Fruit fly (Drosophila melanogaster): ENCODE results near the gene CG14325.

The CG14325 gene

DNA sequence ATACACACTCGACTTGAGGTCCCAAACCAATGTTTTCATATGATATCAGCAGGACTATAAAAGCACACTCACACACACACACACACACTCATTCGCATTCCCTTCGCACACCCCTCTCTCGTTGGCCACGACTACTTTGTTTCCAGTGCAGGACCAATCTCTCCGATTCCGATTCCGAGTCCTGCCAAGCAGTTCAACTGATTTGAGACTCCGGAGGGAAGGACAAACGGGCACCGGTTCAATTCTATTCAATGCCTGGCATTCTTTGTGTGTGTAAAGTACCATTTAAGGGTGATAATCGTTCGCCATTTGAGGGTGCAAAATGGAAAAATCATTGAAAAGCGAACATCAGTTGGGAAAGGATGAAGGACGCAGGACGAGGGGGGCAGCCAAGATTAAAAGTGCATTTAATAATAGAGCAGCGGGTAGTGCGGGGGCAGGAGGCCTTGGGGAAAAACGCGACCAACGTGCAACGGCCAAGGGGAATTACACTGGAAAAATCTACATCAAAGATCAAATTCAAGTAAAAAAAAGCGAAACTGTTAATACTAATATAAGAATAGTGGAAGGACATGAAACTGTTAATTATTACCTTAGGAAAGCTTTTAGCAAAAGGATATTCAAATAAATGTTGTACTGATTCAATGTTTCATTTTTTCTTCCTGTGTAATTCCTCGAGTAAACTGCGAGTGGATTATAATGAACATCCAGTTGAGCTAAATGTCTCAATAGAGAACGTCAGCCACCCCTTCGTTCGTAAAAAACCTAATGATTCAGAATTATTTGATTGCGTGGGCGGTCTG, 43.1 kb upstream of the CG14325 start (continued):
- TF ChIP-seq CG10274 (GFP tag; optimal IDR thresholded peaks at IDR 0.05): no peak
- TF ChIP-seq NfI (GFP tag; optimal IDR thresholded peaks at IDR 0.05): no peak
- TF ChIP-seq Dfd (GFP tag; optimal IDR thresholded peaks at IDR 0.05): no peak
- no peak for TF ChIP-seq pan (optimal IDR thresholded peaks at IDR 0.05)
- peak in 1 of 2 experiments; percentile 45 for TF ChIP-seq pan (GFP tag; optimal IDR thresholded peaks at IDR 0.05 in 1 of 2, IDR thresholded peaks at IDR 0.05 in 1 of 2)
- TF ChIP-seq fd3F (GFP tag; optimal IDR thresholded peaks at IDR 0.05): no peak
- no peak for TF ChIP-seq Rx (GFP tag; IDR thresholded peaks at IDR 0.05)
- TF ChIP-seq sqz (GFP tag; optimal IDR thresholded peaks at IDR 0.05): peak; percentile 55
- no peak for TF ChIP-seq CG16779 (GFP tag; IDR thresholded peaks at IDR 0.05)
- no peak for TF ChIP-seq Elba2 (GFP tag; optimal IDR thresholded peaks at IDR 0.05)
- TF ChIP-seq CG7372 (GFP tag; IDR thresholded peaks at IDR 0.05): no peak
- no peak for TF ChIP-seq CG31224 (GFP tag; IDR thresholded peaks at IDR 0.05)
- no peak for TF ChIP-seq CG34422 (GFP tag; IDR thresholded peaks at IDR 0.05)
- TF ChIP-seq knrl (GFP tag; IDR thresholded peaks at IDR 0.05; ENCODE audit: partially characterized antibody): no peak
- no peak for TF ChIP-seq sim (GFP tag; IDR thresholded peaks at IDR 0.05)
- peak; percentile 60 for TF ChIP-seq CG1603 (tag; optimal IDR thresholded peaks at IDR 0.05)
- no peak for TF ChIP-seq CG6854 (GFP tag; optimal IDR thresholded peaks at IDR 0.05)
- no peak for TF ChIP-seq CG14441 (GFP tag; IDR thresholded peaks at IDR 0.05)
- no peak for TF ChIP-seq CG10462 (GFP tag; optimal IDR thresholded peaks at IDR 0.05)
- no peak for TF ChIP-seq prd (optimal IDR thresholded peaks at IDR 0.05)
- TF ChIP-seq prd (GFP tag; IDR thresholded peaks at IDR 0.05): peak; percentile 66; the same call in 2 of the 3 replicates
- no peak for TF ChIP-seq Stat92E (GFP tag; optimal IDR thresholded peaks at IDR 0.05)
- peak; percentile 46 for TF ChIP-seq CG30403 (GFP tag; optimal IDR thresholded peaks at IDR 0.05)
- TF ChIP-seq nmo (GFP tag; optimal IDR thresholded peaks at IDR 0.05): peak; percentile 66
- peak; percentile 25 for TF ChIP-seq Atf-2 (GFP tag; optimal IDR thresholded peaks at IDR 0.05)
- no peak for TF ChIP-seq hbn (GFP tag; IDR thresholded peaks at IDR 0.05; ENCODE audit: partially characterized antibody)
- no peak for TF ChIP-seq CG18011 (GFP tag; optimal IDR thresholded peaks at IDR 0.05)
- no peak for TF ChIP-seq CG31388 (GFP tag; optimal IDR thresholded peaks at IDR 0.05)
- no peak for TF ChIP-seq CG10321 (GFP tag; IDR thresholded peaks at IDR 0.05)
- no peak for TF ChIP-seq trh (GFP tag; optimal IDR thresholded peaks at IDR 0.05)
- peak; percentile 58 for TF ChIP-seq CG15601 (tag; optimal IDR thresholded peaks at IDR 0.05)
- no peak for TF ChIP-seq CG6791 (GFP tag; IDR thresholded peaks at IDR 0.05; ENCODE audit: partially characterized antibody)
- TF ChIP-seq CG8478 (optimal IDR thresholded peaks at IDR 0.05): no peak
- no peak for TF ChIP-seq danr (GFP tag; IDR thresholded peaks at IDR 0.05)
- TF ChIP-seq CG11247 (GFP tag; IDR thresholded peaks at IDR 0.05): 0 out of 2 replicates have a peak, but pooled peaks have one; percentile 9
- TF ChIP-seq Bgb (GFP tag; IDR thresholded peaks at IDR 0.05; ENCODE audit: partially characterized antibody): no peak
- TF ChIP-seq CG1832 (GFP tag; optimal IDR thresholded peaks at IDR 0.05): no peak
- no peak for TF ChIP-seq CG4282 (GFP tag; optimal IDR thresholded peaks at IDR 0.05)
- TF ChIP-seq D19B (GFP tag; optimal IDR thresholded peaks at IDR 0.05): no peak
- TF ChIP-seq Trl (optimal IDR thresholded peaks at IDR 0.05): no peak
- peak; percentile 4 for TF ChIP-seq Trl (GFP tag; optimal IDR thresholded peaks at IDR 0.05)
- TF ChIP-seq Xrp1 (GFP tag; IDR thresholded peaks at IDR 0.05): peak; percentile 82
- TF ChIP-seq E2f1 (GFP tag; IDR thresholded peaks at IDR 0.05): no peak
- TF ChIP-seq ERR (GFP tag; optimal IDR thresholded peaks at IDR 0.05): no peak
- peak; percentile 18 for TF ChIP-seq sd (tag; optimal IDR thresholded peaks at IDR 0.05)
- no peak for TF ChIP-seq Scr (GFP tag; IDR thresholded peaks at IDR 0.05; ENCODE audit: partially characterized antibody)
- TF ChIP-seq Hand (GFP tag; optimal IDR thresholded peaks at IDR 0.05): no peak
